Fruit fly (Drosophila melanogaster) whole organism, embryonic: ENCODE measurements around the gene cyr.

ENCODE experiments used
- Antp ChIP-seq: fragments of 200-800 bp; sonication (Bioruptor generic); optimal IDR thresholded peaks from 3 replicates; lab custom pipeline; 2016; ENCODE audit warnings: missing biosample characterization, missing genetic modification characterization
- Atf3 ChIP-seq: fragments of 200-800 bp; sonication (Bioruptor generic); optimal IDR thresholded peaks from 3 replicates; lab custom pipeline; 2016; ENCODE audit warnings: missing biosample characterization, missing genetic modification characterization
- CG10366 ChIP-seq: fragments of 200-800 bp; sonication (Bioruptor generic); IDR thresholded peaks from 2 replicates; pipeline ENCODE4 v1.3.6; 2022; ENCODE audit warnings: missing biosample characterization, missing genetic modification characterization
- CG10462 ChIP-seq: fragments of 200-800 bp; sonication (Bioruptor generic); optimal IDR thresholded peaks from 2 replicates; lab custom pipeline; 2016; ENCODE audit warnings: missing biosample characterization, missing genetic modification characterization
- CG10979 ChIP-seq: fragments of 200-800 bp; sonication (Bioruptor generic); optimal IDR thresholded peaks from 2 replicates; lab custom pipeline; 2018; ENCODE audit warnings: missing biosample characterization, mild to moderate bottlenecking, missing genetic modification characterization, moderate library complexity
- CG11085 ChIP-seq: fragments of 200-800 bp; sonication (Bioruptor generic); IDR thresholded peaks from 2 replicates; pipeline ENCODE4 v1.3.6; 2022; ENCODE audit warnings: missing biosample characterization, missing genetic modification characterization
- CG11456 ChIP-seq: fragments of 200-800 bp; sonication (Bioruptor generic); IDR thresholded peaks from 3 replicates; pipeline ENCODE4 v1.3.6; 2022; ENCODE audit warnings: missing biosample characterization, missing genetic modification characterization
- CG12071 ChIP-seq: fragments of 200-800 bp; sonication (Bioruptor generic); optimal IDR thresholded peaks from 3 replicates; lab custom pipeline; 2018; ENCODE audit warnings: missing biosample characterization, mild to moderate bottlenecking, missing genetic modification characterization
- CG13775 ChIP-seq: fragments of 200-800 bp; sonication (Bioruptor generic); optimal IDR thresholded peaks from 3 replicates; lab custom pipeline; 2017; ENCODE audit warnings: missing biosample characterization, mild to moderate bottlenecking, missing genetic modification characterization
- CG1529 ChIP-seq: fragments of 200-800 bp; sonication (Bioruptor generic); optimal IDR thresholded peaks from 3 replicates; lab custom pipeline; 2018; ENCODE audit warnings: missing biosample characterization, missing genetic modification characterization
- CG15696 ChIP-seq: fragments of 200-800 bp; sonication (Bioruptor generic); optimal IDR thresholded peaks from 2 replicates; lab custom pipeline; 2019; ENCODE audit warnings: missing biosample characterization, mild to moderate bottlenecking, missing genetic modification characterization, moderate library complexity
- CG17359 ChIP-seq: fragments of 200-800 bp; sonication (Bioruptor generic); optimal IDR thresholded peaks from 3 replicates; lab custom pipeline; 2018; ENCODE audit warnings: missing biosample characterization, mild to moderate bottlenecking, missing genetic modification characterization, moderate library complexity
- CG17829 ChIP-seq: fragments of 200-800 bp; optimal IDR thresholded peaks from 2 replicates; lab custom pipeline; 2019; ENCODE audit warnings: missing biosample characterization, mild to moderate bottlenecking, missing genetic modification characterization, moderate library complexity
- CG18619 ChIP-seq: fragments of 200-800 bp; sonication (Bioruptor generic); optimal IDR thresholded peaks from 3 replicates; lab custom pipeline; 2017; ENCODE audit warnings: missing biosample characterization, mild to moderate bottlenecking, missing genetic modification characterization
- CG2712 ChIP-seq: fragments of 200-800 bp; optimal IDR thresholded peaks from 3 replicates; lab custom pipeline; 2019; ENCODE audit warnings: missing biosample characterization, mild to moderate bottlenecking, missing genetic modification characterization, moderate library complexity
- CG31388 ChIP-seq: fragments of 200-800 bp; sonication (Bioruptor generic); optimal IDR thresholded peaks from 2 replicates; lab custom pipeline; 2016; ENCODE audit warnings: missing biosample characterization, missing genetic modification characterization
- CG34376 ChIP-seq: fragments of 200-800 bp; sonication (Bioruptor generic); optimal IDR thresholded peaks from 2 replicates; lab custom pipeline; 2018; ENCODE audit warnings: missing biosample characterization, mild to moderate bottlenecking, missing genetic modification characterization
- CG3847 ChIP-seq: fragments of 200-800 bp; sonication (Bioruptor generic); IDR thresholded peaks from 2 replicates; pipeline ENCODE4 v1.3.6; 2022; ENCODE audit warnings: missing biosample characterization, missing genetic modification characterization
- CG4424 ChIP-seq: fragments of 200-800 bp; sonication (Bioruptor generic); optimal IDR thresholded peaks from 3 replicates; lab custom pipeline; 2016; ENCODE audit warnings: missing biosample characterization, missing genetic modification characterization
- CG6254 ChIP-seq: fragments of 200-800 bp; sonication (Bioruptor generic); optimal IDR thresholded peaks from 3 replicates; lab custom pipeline; 2017; ENCODE audit warnings: mild to moderate bottlenecking, missing biosample characterization, missing genetic modification reagents, missing genetic modification characterization
- CG6765 ChIP-seq: fragments of 200-800 bp; sonication (Bioruptor generic); optimal IDR thresholded peaks from 3 replicates; lab custom pipeline; 2017; ENCODE audit warnings: missing biosample characterization, mild to moderate bottlenecking, missing genetic modification characterization
- CHES-1-like ChIP-seq: fragments of 200-800 bp; sonication (Bioruptor generic); optimal IDR thresholded peaks from 2 replicates; lab custom pipeline; 2016; ENCODE audit warnings: missing biosample characterization, missing genetic modification characterization
- Gsc ChIP-seq: fragments of 200-800 bp; sonication (Bioruptor generic); IDR thresholded peaks from 2 replicates; pipeline ENCODE4 v1.3.6; 2022; ENCODE audit warnings: missing biosample characterization, missing genetic modification characterization
- Lim3 ChIP-seq: fragments of 200-800 bp; sonication (Bioruptor generic); IDR thresholded peaks from 2 replicates; pipeline ENCODE4 v1.3.6; 2022; ENCODE audit warnings: missing biosample characterization, missing genetic modification characterization
- NC2α ChIP-seq: fragments of 200-800 bp; sonication (Bioruptor generic); optimal IDR thresholded peaks from 2 replicates; lab custom pipeline; 2016; ENCODE audit warnings: missing biosample characterization, missing genetic modification characterization
- Nf-YA ChIP-seq: fragments of 200-800 bp; sonication (Bioruptor generic); IDR thresholded peaks from 2 replicates; pipeline ENCODE4 v1.3.6; 2022; ENCODE audit warnings: missing biosample characterization, missing genetic modification characterization
- Side ChIP-seq: fragments of 200-800 bp; sonication (Bioruptor generic); optimal IDR thresholded peaks from 2 replicates; lab custom pipeline; 2016; ENCODE audit warnings: missing biosample characterization, missing genetic modification characterization
- Ssrp ChIP-seq: fragments of 200-800 bp; sonication (Bioruptor generic); optimal IDR thresholded peaks from 2 replicates; lab custom pipeline; 2018; ENCODE audit warnings: missing biosample characterization, mild to moderate bottlenecking, missing genetic modification characterization, moderate library complexity
- ara ChIP-seq: fragments of 200-800 bp; sonication (Bioruptor generic); IDR thresholded peaks from 2 replicates; pipeline ENCODE4 v1.3.6; 2022; ENCODE audit warnings: missing biosample characterization, missing genetic modification characterization
- ase ChIP-seq: fragments of 200-800 bp; sonication (Bioruptor generic); IDR thresholded peaks from 3 replicates; pipeline ENCODE4 v1.3.6; 2022; ENCODE audit warnings: missing biosample characterization, missing genetic modification characterization
- ash1 ChIP-seq: fragments of 200-800 bp; sonication (Bioruptor generic); optimal IDR thresholded peaks from 2 replicates; lab custom pipeline; 2018; ENCODE audit warnings: missing biosample characterization, mild to moderate bottlenecking, missing genetic modification characterization
- bowl ChIP-seq: fragments of 200-800 bp; sonication (Bioruptor generic); IDR thresholded peaks from 2 replicates; pipeline ENCODE4 v1.3.6; 2022; ENCODE audit warnings: missing biosample characterization, missing genetic modification characterization
- chinmo ChIP-seq: fragments of 200-800 bp; sonication (Bioruptor generic); IDR thresholded peaks from 4 replicates; pipeline ENCODE4 v1.3.6; 2022; ENCODE audit warnings: missing biosample characterization, missing genetic modification characterization; ENCODE audit not compliant: partially characterized antibody
- cwo ChIP-seq: fragments of 200-800 bp; sonication (Bioruptor generic); optimal IDR thresholded peaks from 3 replicates; lab custom pipeline; 2017; ENCODE audit warnings: missing biosample characterization, missing genetic modification characterization, mild to moderate bottlenecking, moderate library complexity, missing genetic modification reagents
- da ChIP-seq: fragments of 200-800 bp; sonication (Bioruptor generic); optimal IDR thresholded peaks from 2 replicates; lab custom pipeline; 2016; ENCODE audit warnings: missing biosample characterization, missing genetic modification characterization
- gcm2 ChIP-seq: fragments of 200-800 bp; sonication (Bioruptor generic); optimal IDR thresholded peaks from 2 replicates; lab custom pipeline; 2016; ENCODE audit warnings: missing biosample characterization, missing genetic modification characterization
- gem ChIP-seq: fragments of 200-800 bp; sonication (Bioruptor generic); optimal IDR thresholded peaks from 2 replicates; lab custom pipeline; 2019; ENCODE audit warnings: missing biosample characterization, mild to moderate bottlenecking, missing genetic modification characterization, moderate library complexity
- her ChIP-seq: fragments of 200-800 bp; sonication (Bioruptor generic); optimal IDR thresholded peaks from 2 replicates; lab custom pipeline; 2016; ENCODE audit warnings: missing biosample characterization, missing genetic modification characterization
- insv ChIP-seq, 2 experiments: fragments of 200-800 bp; sonication (Bioruptor generic); optimal IDR thresholded peaks; 3 replicates each; lab custom pipeline; 2016 to 2018; ENCODE audit warnings: missing biosample characterization in 2 of 2, missing genetic modification characterization in 2 of 2
- knrl ChIP-seq: fragments of 200-800 bp; sonication (Bioruptor generic); IDR thresholded peaks from 3 replicates; pipeline ENCODE4 v1.3.6; 2022; ENCODE audit warnings: missing biosample characterization, missing genetic modification characterization; ENCODE audit not compliant: partially characterized antibody
- lola ChIP-seq, 3 experiments: fragments of >200 bp in 2 of 3; fragments of 200-800 bp in 1 of 3; sonication (Bioruptor generic) in 1 of 3; optimal IDR thresholded peaks; 2 replicates each; lab custom pipeline; 2017 to 2019; ENCODE audit warnings: missing biosample characterization in 3 of 3, missing genetic modification characterization in 3 of 3, mild to moderate bottlenecking in 1 of 3, moderate library complexity in 1 of 3
- pan ChIP-seq, 4 experiments: fragments of >200 bp in 3 of 4; fragments of 200-800 bp in 1 of 4; sonication (Bioruptor generic) in 1 of 4; optimal IDR thresholded peaks in 3 of 4; IDR thresholded peaks in 1 of 4; 2 replicates each; pipeline versions ENCODE4 v1.3.6 to Lab custom; 2017 to 2022; ENCODE audit warnings: missing biosample characterization in 2 of 4, missing genetic modification characterization in 2 of 4, mixed read lengths in 1 of 4
- salm ChIP-seq: fragments of 200-800 bp; sonication (Bioruptor generic); optimal IDR thresholded peaks from 2 replicates; lab custom pipeline; 2018; ENCODE audit warnings: missing biosample characterization, mild to moderate bottlenecking, missing genetic modification characterization
- sd ChIP-seq: fragments of 200-800 bp; sonication (Bioruptor generic); optimal IDR thresholded peaks from 3 replicates; lab custom pipeline; 2018; ENCODE audit warnings: missing biosample characterization, mild to moderate bottlenecking, missing genetic modification characterization, moderate library complexity
- sens-2 ChIP-seq: fragments of 200-800 bp; sonication (Bioruptor generic); IDR thresholded peaks from 2 replicates; pipeline ENCODE4 v1.3.6; 2022; ENCODE audit warnings: missing biosample characterization, missing genetic modification characterization
- slp2 ChIP-seq: fragments of 200-800 bp; sonication (Bioruptor generic); optimal IDR thresholded peaks from 2 replicates; lab custom pipeline; 2016; ENCODE audit warnings: missing biosample characterization, missing genetic modification characterization
- zf30C ChIP-seq: fragments of 200-800 bp; sonication (Bioruptor generic); optimal IDR thresholded peaks from 3 replicates; lab custom pipeline; 2018; ENCODE audit warnings: missing biosample characterization, mild to moderate bottlenecking, missing genetic modification characterization
- zfh2 ChIP-seq: fragments of 200-800 bp; sonication (Bioruptor generic); optimal IDR thresholded peaks from 2 replicates; lab custom pipeline; 2016; ENCODE audit warnings: missing biosample characterization, missing genetic modification characterization

The cyr gene

DNA sequence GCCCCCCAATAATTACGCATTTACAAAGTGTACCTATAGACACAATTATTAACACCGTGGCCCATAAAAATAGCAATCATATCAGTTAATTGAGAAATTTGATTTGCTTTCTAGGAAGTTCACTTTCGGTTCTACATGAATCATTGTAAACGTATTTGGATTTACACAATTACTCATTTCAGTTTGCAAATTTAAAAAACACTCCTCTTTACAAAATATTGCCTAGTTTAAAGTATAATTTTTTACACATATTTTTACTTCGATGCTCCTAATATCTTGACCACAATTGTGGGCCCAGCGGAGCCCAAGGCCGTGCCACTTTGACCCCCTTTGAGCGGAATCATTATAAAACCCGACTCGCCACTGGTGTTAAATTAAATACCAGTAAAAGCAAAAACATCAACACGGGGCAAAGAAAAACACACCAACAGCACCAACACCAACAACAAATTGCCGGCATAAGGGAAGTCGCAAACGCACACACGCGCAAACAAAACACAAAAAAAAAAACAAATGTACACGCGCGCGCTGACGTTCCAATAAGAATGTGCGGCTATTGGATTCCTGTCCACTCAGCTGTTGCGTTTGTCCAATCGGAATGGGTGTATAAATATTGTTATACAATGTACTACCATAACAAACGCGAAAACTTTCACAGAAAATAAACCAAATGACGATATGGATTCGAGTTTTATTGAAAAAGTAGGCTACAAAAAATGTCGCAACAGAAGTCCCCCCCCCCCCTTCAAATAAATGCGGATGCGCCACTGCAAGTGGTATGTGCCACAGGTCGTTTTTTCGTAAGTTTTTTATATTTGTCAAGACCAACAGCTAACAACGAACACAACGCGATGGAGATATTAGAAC, 20.8 kb downstream of the cyr start (continued):
- TF ChIP-seq gem (tag; lab: Kevin White, UChicago) (peak; percentile 82), Atf3 (no peak), CG17829 (tag; lab: Kevin White, UChicago) (peak; percentile 41), sd (tag; lab: Kevin White, UChicago) (peak; percentile 41), CG34376 (GFP tag; lab: Kevin White, UChicago) (peak; percentile 67), insv (GFP tag; optimal IDR thresholded peaks at IDR 0.05; lab: Kevin White, UChicago) (peak; percentile 64 to 94), ash1 (GFP tag; lab: Kevin White, UChicago) (no peak), Side (peak; percentile 18), CG11456 (GFP tag; lab: Robert Waterston, UW) (no peak), Ssrp (peak; percentile 39), pan (optimal IDR thresholded peaks at IDR 0.05; lab: Kevin White, UChicago) (no peak), pan (GFP tag; optimal IDR thresholded peaks at IDR 0.05 in 1 of 2, IDR thresholded peaks at IDR 0.05 in 1 of 2) (peak in 1 of 2 experiments; percentile 73), ara (GFP tag; lab: Robert Waterston, UW) (peak; percentile 7; the same call in 1 of the 2 replicates), Antp (GFP tag; lab: Kevin White, UChicago) (no peak), slp2 (GFP tag; lab: Kevin White, UChicago) (no peak), CG17359 (tag; lab: Kevin White, UChicago) (peak; percentile 62), CG3847 (GFP tag; lab: Robert Waterston, UW) (peak; percentile 41), knrl (GFP tag; lab: Robert Waterston, UW) (no peak), bowl (GFP tag; lab: Robert Waterston, UW) (no peak), CG10979 (tag; lab: Kevin White, UChicago) (peak; percentile 42), her (GFP tag; lab: Kevin White, UChicago) (peak; percentile 52), lola (GFP tag; optimal IDR thresholded peaks at IDR 0.05; lab: Kevin White, UChicago) (peak in 1 of 3 experiments; percentile 18), CG2712 (peak; percentile 56), sens-2 (GFP tag; lab: Robert Waterston, UW) (no peak), CG12071 (GFP tag; lab: Kevin White, UChicago) (peak; percentile 55), CG6765 (peak; percentile 77), CG18619 (peak; percentile 52), CG15696 (tag; lab: Kevin White, UChicago) (peak; percentile 15), Lim3 (GFP tag; lab: Robert Waterston, UW) (no peak), zf30C (GFP tag; lab: Kevin White, UChicago) (no peak), da (GFP tag; lab: Kevin White, UChicago) (no peak), gcm2 (GFP tag; lab: Kevin White, UChicago) (no peak), CG6254 (GFP tag; lab: Kevin White, UChicago) (peak; percentile 13), CHES-1-like (GFP tag; lab: Kevin White, UChicago) (peak; percentile 31), CG1529 (GFP tag; lab: Kevin White, UChicago) (no peak), zfh2 (GFP tag; lab: Kevin White, UChicago) (peak; percentile 50), Gsc (no peak), chinmo (GFP tag; lab: Robert Waterston, UW) (0 out of 4 replicates have a peak, but pooled peaks have one; percentile 40), CG31388 (GFP tag; lab: Kevin White, UChicago) (peak; percentile 13), ase (GFP tag; lab: Robert Waterston, UW) (no peak), Nf-YA (GFP tag; lab: Robert Waterston, UW) (no peak), cwo (peak; percentile 70), NC2α (GFP tag; lab: Kevin White, UChicago) (no peak), CG10462 (GFP tag; lab: Kevin White, UChicago) (no peak), CG11085 (GFP tag; lab: Robert Waterston, UW) (no peak), CG10366 (GFP tag; lab: Robert Waterston, UW) (peak; percentile 43), CG13775 (peak; percentile 52), CG4424 (GFP tag; lab: Kevin White, UChicago) (peak; percentile 48), salm (tag; lab: Kevin White, UChicago) (peak; percentile 12)
